Worm (Caenorhabditis elegans) whole organism, early embryonic: ENCODE measurements around the gene col-126.

Experiments used
- B0310.2 ChIP-seq: sonication (generic microtip); optimal IDR thresholded peaks from 2 replicates; lab custom pipeline; 2016; ENCODE audit warnings: mild to moderate bottlenecking, missing genetic modification characterization, missing compliant biosample characterization
- aly-1 ChIP-seq: sonication (generic microtip); optimal IDR thresholded peaks from 2 replicates; lab custom pipeline; 2016; ENCODE audit warnings: missing genetic modification characterization, missing compliant biosample characterization
- ama-1 ChIP-seq: fragments of 150-350 bp; optimal IDR thresholded peaks from 2 replicates; lab custom pipeline; 2014
- ets-7 ChIP-seq: sonication (generic microtip); optimal IDR thresholded peaks from 2 replicates; lab custom pipeline; 2016; ENCODE audit warnings: missing genotype, missing genetic modification characterization, missing compliant biosample characterization
- hmg-4 ChIP-seq: fragments of 200-800 bp; sonication (Bioruptor generic); optimal IDR thresholded peaks from 2 replicates; lab custom pipeline; 2018; ENCODE audit warnings: mild to moderate bottlenecking, missing genetic modification characterization, missing compliant biosample characterization
- pes-1 ChIP-seq: fragments of 200-800 bp; sonication (Bioruptor generic); IDR thresholded peaks from 2 replicates; pipeline ENCODE4 v1.3.6; 2022; ENCODE audit warnings: missing genetic modification reagents, missing genetic modification characterization, missing compliant biosample characterization
- sea-1 ChIP-seq: fragments of 200-800 bp; sonication (Bioruptor generic); conservative IDR thresholded peaks from 2 replicates; pipeline ENCODE4 v1.3.6; 2022; ENCODE audit warnings: missing genetic modification characterization, missing compliant biosample characterization
- tbx-11 ChIP-seq: fragments of 200-800 bp; sonication (Bioruptor generic); IDR thresholded peaks from 2 replicates; pipeline ENCODE4 v1.3.6; 2022; ENCODE audit warnings: missing genetic modification characterization, missing compliant biosample characterization
- tbx-37 ChIP-seq: fragments of 200-800 bp; sonication (Bioruptor generic); conservative IDR thresholded peaks from 2 replicates; pipeline ENCODE4 v1.3.6; 2022; ENCODE audit warnings: missing genetic modification reagents, missing genetic modification characterization, missing compliant biosample characterization
- tra-4 ChIP-seq: sonication (generic microtip); optimal IDR thresholded peaks from 2 replicates; lab custom pipeline; 2017; ENCODE audit warnings: missing genetic modification characterization, missing compliant biosample characterization

DNA sequence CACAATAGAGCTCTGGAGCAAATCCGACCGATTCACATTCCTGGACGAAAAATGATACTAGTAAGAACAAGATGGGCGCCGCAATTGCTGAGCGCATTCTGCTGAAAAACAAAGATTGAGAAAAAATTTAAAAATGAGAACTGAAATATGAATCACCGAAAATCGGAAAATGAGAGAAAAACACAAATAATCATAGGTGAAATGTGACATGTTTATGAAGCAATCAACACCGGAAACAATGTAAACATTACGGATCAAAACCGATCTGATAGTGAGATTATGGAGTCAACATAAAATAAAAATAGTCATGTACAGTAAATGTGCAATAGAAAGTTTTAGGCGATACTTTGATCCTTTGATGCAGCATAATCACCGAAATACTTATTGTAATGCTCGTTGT lies 50.7 kb downstream of the col-126 start, which contains the start of gene dnj-2:
- TF ChIP-seq B0310.2 (tag; lab: Kevin White, UChicago) = no peak
- TF ChIP-seq hmg-4 (GFP tag; lab: Kevin White, UChicago) = no peak
- TF ChIP-seq aly-1 (tag; lab: Kevin White, UChicago) = no peak
- TF ChIP-seq tbx-37 (GFP tag; lab: Robert Waterston, UW) = no peak
- no peak for TF ChIP-seq ama-1 (lab: Kevin White, UChicago)
- no peak for TF ChIP-seq sea-1
- TF ChIP-seq tra-4 (tag; lab: Kevin White, UChicago) = no peak
- TF ChIP-seq ets-7 (tag; lab: Kevin White, UChicago) = no peak
- no peak for TF ChIP-seq pes-1
- TF ChIP-seq tbx-11 (GFP tag; lab: Robert Waterston, UW) = no peak
